Worm (Caenorhabditis elegans) whole organism, L2 larva: Measurements from ENCODE around the gene W02H5.19.

Source experiments
- C34F6.9 ChIP-seq: fragments of 150-350 bp; optimal IDR thresholded peaks from 2 replicates; lab custom pipeline; 2014; ENCODE audit warnings: missing biosample characterization, missing genetic modification characterization
- F13H6.1 ChIP-seq: sonication (generic microtip); optimal IDR thresholded peaks from 2 replicates; lab custom pipeline; 2016; ENCODE audit warnings: missing genetic modification characterization, missing compliant biosample characterization
- Y55F3AM.14 ChIP-seq: fragments of 200-800 bp; sonication (Bioruptor generic); optimal IDR thresholded peaks from 2 replicates; lab custom pipeline; 2018; ENCODE audit warnings: mild to moderate bottlenecking, missing genetic modification characterization, missing compliant biosample characterization
- ZK546.5 ChIP-seq: sonication (generic microtip); optimal IDR thresholded peaks from 2 replicates; lab custom pipeline; 2017; ENCODE audit warnings: missing biosample characterization, missing genetic modification characterization
- aly-2 ChIP-seq: fragments of 150-350 bp; optimal IDR thresholded peaks from 2 replicates; lab custom pipeline; 2014; ENCODE audit warnings: missing biosample characterization, missing genetic modification characterization
- ceh-16 ChIP-seq: fragments of 150-350 bp; optimal IDR thresholded peaks from 2 replicates; lab custom pipeline; 2014; ENCODE audit warnings: missing biosample characterization, missing genetic modification characterization
- ceh-82 ChIP-seq: fragments of 150-350 bp; optimal IDR thresholded peaks from 2 replicates; lab custom pipeline; 2014; ENCODE audit warnings: missing biosample characterization, missing genetic modification characterization
- crh-2 ChIP-seq: sonication (generic microtip); optimal IDR thresholded peaks from 2 replicates; lab custom pipeline; 2017; ENCODE audit warnings: missing biosample characterization, missing genetic modification characterization
- dmd-4 ChIP-seq: sonication (generic microtip); optimal IDR thresholded peaks from 2 replicates; lab custom pipeline; 2017; ENCODE audit warnings: missing biosample characterization, missing genetic modification characterization
- fos-1 ChIP-seq: fragments of 150-350 bp; optimal IDR thresholded peaks from 2 replicates; lab custom pipeline; 2014; ENCODE audit warnings: missing biosample characterization, missing genetic modification characterization
- gmeb-1 ChIP-seq: fragments of 150-350 bp; optimal IDR thresholded peaks from 2 replicates; lab custom pipeline; 2014; ENCODE audit warnings: missing biosample characterization, missing genetic modification characterization
- lin-13 ChIP-seq: fragments of 150-350 bp; optimal IDR thresholded peaks from 2 replicates; lab custom pipeline; 2014; ENCODE audit warnings: missing biosample characterization, missing genetic modification reagents, missing genetic modification characterization
- lin-39 ChIP-seq: fragments of 150-350 bp; optimal IDR thresholded peaks from 2 replicates; lab custom pipeline; 2014; ENCODE audit warnings: missing biosample characterization, missing genetic modification reagents, missing genetic modification characterization
- lsy-2 ChIP-seq, 2 experiments: fragments of 150-350 bp in 1 of 2; sonication (generic microtip) in 1 of 2; optimal IDR thresholded peaks; 2 replicates each; lab custom pipeline; 2014 to 2017; ENCODE audit warnings: missing biosample characterization in 2 of 2, missing genetic modification characterization in 2 of 2
- mbf-1 ChIP-seq: sonication (generic microtip); optimal IDR thresholded peaks from 2 replicates; lab custom pipeline; 2017; ENCODE audit warnings: missing biosample characterization, missing genetic modification characterization
- mdl-1 ChIP-seq, 2 experiments: fragments of 150-350 bp in 1 of 2; sonication (generic microtip) in 1 of 2; optimal IDR thresholded peaks; 2 replicates each; lab custom pipeline; 2017; ENCODE audit warnings: missing biosample characterization in 2 of 2, missing genetic modification characterization in 2 of 2
- nhr-10 ChIP-seq: sonication (generic microtip); optimal IDR thresholded peaks from 2 replicates; lab custom pipeline; 2017; ENCODE audit warnings: missing biosample characterization, missing genetic modification characterization
- nhr-12 ChIP-seq: fragments of 150-350 bp; optimal IDR thresholded peaks from 2 replicates; lab custom pipeline; 2014; ENCODE audit warnings: missing biosample characterization, missing genetic modification characterization
- nhr-129 ChIP-seq: fragments of 150-350 bp; optimal IDR thresholded peaks from 2 replicates; lab custom pipeline; 2014; ENCODE audit warnings: missing biosample characterization, missing genetic modification characterization
- nhr-21 ChIP-seq: fragments of 150-350 bp; optimal IDR thresholded peaks from 2 replicates; lab custom pipeline; 2014; ENCODE audit warnings: missing biosample characterization, missing genetic modification characterization
- nhr-23 ChIP-seq: fragments of 150-350 bp; optimal IDR thresholded peaks from 2 replicates; lab custom pipeline; 2014; ENCODE audit warnings: missing biosample characterization, missing genetic modification reagents, missing genetic modification characterization
- nhr-237 ChIP-seq: fragments of 150-350 bp; optimal IDR thresholded peaks from 2 replicates; lab custom pipeline; 2014; ENCODE audit warnings: missing biosample characterization, missing genetic modification characterization
- nhr-25 ChIP-seq: fragments of 150-350 bp; sonication (generic microtip); optimal IDR thresholded peaks from 3 replicates; lab custom pipeline; 2014; ENCODE audit warnings: missing biosample characterization, missing genetic modification characterization
- nhr-6 ChIP-seq: fragments of 150-350 bp; optimal IDR thresholded peaks from 2 replicates; lab custom pipeline; 2014; ENCODE audit warnings: missing biosample characterization, missing genetic modification characterization
- nhr-77 ChIP-seq: fragments of 150-350 bp; optimal IDR thresholded peaks from 2 replicates; lab custom pipeline; 2014; ENCODE audit warnings: missing biosample characterization, missing genetic modification characterization
- peb-1 ChIP-seq: fragments of 150-350 bp; optimal IDR thresholded peaks from 2 replicates; lab custom pipeline; 2014; ENCODE audit warnings: missing biosample characterization, missing genetic modification characterization
- skn-1 ChIP-seq: sonication (generic microtip); optimal IDR thresholded peaks from 2 replicates; lab custom pipeline; 2017; ENCODE audit warnings: missing biosample characterization, missing genetic modification characterization
- sma-3 ChIP-seq: sonication (generic microtip); optimal IDR thresholded peaks from 2 replicates; lab custom pipeline; 2016; ENCODE audit warnings: missing genetic modification reagents, missing genetic modification characterization, missing compliant biosample characterization
- sma-9 ChIP-seq, 2 experiments: fragments of 150-350 bp in 1 of 2; sonication (generic microtip) in 1 of 2; optimal IDR thresholded peaks; 2 replicates each; lab custom pipeline; 2014 to 2016; ENCODE audit warnings: missing genetic modification characterization in 2 of 2, mild to moderate bottlenecking in 1 of 2, missing biosample characterization in 1 of 2, missing compliant biosample characterization in 1 of 2, missing genetic modification reagents in 1 of 2, moderate library complexity in 1 of 2
- snpc-4 ChIP-seq: fragments of 150-350 bp; optimal IDR thresholded peaks from 2 replicates; lab custom pipeline; 2014; ENCODE audit warnings: missing biosample characterization, missing genetic modification characterization
- unc-55 ChIP-seq: fragments of 150-350 bp; sonication (generic microtip); optimal IDR thresholded peaks from 3 replicates; lab custom pipeline; 2014; ENCODE audit warnings: missing biosample characterization, missing genetic modification reagents, missing genetic modification characterization
- unc-62 ChIP-seq: fragments of 150-350 bp; optimal IDR thresholded peaks from 2 replicates; lab custom pipeline; 2014; ENCODE audit warnings: missing biosample characterization, missing genetic modification reagents, missing genetic modification characterization

The W02H5.19 gene

DNA sequence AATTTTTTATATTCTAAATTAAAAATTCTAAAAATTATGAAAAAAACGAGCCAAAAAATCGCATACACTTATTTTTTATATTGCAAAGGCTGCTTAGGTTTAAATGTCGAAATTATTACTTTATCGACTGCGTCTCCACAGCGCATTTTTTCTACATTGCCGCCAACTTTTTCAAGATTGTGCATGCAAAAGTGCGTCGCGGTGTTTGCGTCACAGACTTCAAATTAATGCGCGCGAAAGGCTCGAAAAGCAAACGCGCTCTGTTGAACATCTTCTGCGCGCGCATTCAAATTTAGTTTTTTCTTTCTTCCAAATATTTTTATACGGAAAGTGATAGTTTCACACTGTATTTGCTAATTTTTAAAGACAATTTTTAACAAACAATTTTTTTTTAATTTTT lies 38.1 kb upstream of the W02H5.19 start (continued):
- TF ChIP-seq nhr-237 (peak; percentile 29), lin-13 (GFP tag; lab: Kevin White, UChicago) (peak; percentile 88), lsy-2 (tag; optimal IDR thresholded peaks at IDR 0.05; lab: Kevin White, UChicago) (peak; percentile 69 to 90), snpc-4 (tag; lab: Kevin White, UChicago) (peak; percentile 46), ZK546.5 (tag; lab: Kevin White, UChicago) (peak; percentile 55), gmeb-1 (tag; lab: Kevin White, UChicago) (peak; percentile 99), ceh-16 (tag; lab: Kevin White, UChicago) (no peak), nhr-12 (tag; lab: Kevin White, UChicago) (no peak), Y55F3AM.14 (no peak), ceh-82 (tag; lab: Kevin White, UChicago) (peak; percentile 30), mdl-1 (tag; optimal IDR thresholded peaks at IDR 0.05; lab: Kevin White, UChicago) (no peak), nhr-23 (tag; lab: Kevin White, UChicago) (no peak)

DNA sequence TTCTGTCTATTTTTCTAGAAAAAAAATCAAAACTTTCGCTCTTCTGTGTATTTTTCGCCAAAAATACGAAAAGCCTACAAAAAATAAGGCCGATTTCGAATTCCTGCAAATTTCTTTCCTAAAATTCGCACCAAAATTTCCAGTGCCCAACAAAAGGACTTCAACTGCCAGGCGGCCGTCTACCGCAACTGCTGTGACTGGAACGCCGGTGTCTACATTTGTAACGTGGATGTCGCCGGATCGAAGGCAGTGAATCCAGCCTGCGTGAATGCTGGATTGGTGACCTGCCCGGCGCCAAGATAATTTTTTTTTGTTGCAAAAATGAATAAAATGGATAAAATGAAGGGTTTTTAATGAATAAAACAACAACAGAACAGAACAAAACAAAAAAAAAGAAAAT lies 36.9 kb upstream of the W02H5.19 start:
- TF ChIP-seq sma-9 (GFP tag; optimal IDR thresholded peaks at IDR 0.05; lab: Kevin White, UChicago) = no peak
- TF ChIP-seq sma-9 (tag; optimal IDR thresholded peaks at IDR 0.05; lab: Kevin White, UChicago) = no peak
- TF ChIP-seq nhr-129 = no peak
- TF ChIP-seq snpc-4 (tag; lab: Kevin White, UChicago) = no peak
- no peak for TF ChIP-seq ZK546.5 (tag; lab: Kevin White, UChicago)
- TF ChIP-seq nhr-6 (tag; lab: Kevin White, UChicago) = no peak

DNA sequence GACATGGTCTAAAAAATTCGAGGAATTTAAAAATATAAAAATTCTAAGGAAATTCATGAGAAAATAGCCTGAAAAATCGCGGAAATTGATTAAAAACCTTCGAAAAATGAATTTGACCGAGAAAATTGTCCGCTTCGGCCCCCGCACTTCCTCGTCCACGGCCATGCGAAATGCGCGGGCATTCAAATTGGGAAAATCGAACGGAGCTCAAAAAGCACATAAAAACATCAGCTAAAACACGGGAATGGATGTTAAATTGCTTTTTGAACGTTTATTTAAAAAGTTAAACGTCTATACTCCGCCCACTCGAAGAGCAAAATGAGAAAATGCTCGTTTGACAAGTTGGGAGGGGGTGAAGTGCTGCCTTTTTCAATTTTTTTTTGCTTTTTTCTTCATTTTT lies 35.6 kb upstream of the W02H5.19 start, which contains the start of gene F53E10.6:
F53E10.6 (minus strand) TSS at position 8 of the 400 bp plus-strand sequence.
- TF ChIP-seq C34F6.9 (peak; percentile 38), nhr-6 (tag; lab: Kevin White, UChicago) (no peak), peb-1 (tag; lab: Kevin White, UChicago) (no peak), nhr-21 (tag; lab: Kevin White, UChicago) (no peak), gmeb-1 (tag; lab: Kevin White, UChicago) (peak; percentile 89), mdl-1 (tag; optimal IDR thresholded peaks at IDR 0.05; lab: Kevin White, UChicago) (no peak), nhr-10 (tag; lab: Kevin White, UChicago) (no peak), unc-55 (GFP tag; lab: Kevin White, UChicago) (peak; percentile 46), aly-2 (tag; lab: Kevin White, UChicago) (no peak), lsy-2 (tag; optimal IDR thresholded peaks at IDR 0.05; lab: Kevin White, UChicago) (peak in 1 of 2 experiments; percentile 40)
- TF ChIP-seq, all 48 proteins: peak for 4

DNA sequence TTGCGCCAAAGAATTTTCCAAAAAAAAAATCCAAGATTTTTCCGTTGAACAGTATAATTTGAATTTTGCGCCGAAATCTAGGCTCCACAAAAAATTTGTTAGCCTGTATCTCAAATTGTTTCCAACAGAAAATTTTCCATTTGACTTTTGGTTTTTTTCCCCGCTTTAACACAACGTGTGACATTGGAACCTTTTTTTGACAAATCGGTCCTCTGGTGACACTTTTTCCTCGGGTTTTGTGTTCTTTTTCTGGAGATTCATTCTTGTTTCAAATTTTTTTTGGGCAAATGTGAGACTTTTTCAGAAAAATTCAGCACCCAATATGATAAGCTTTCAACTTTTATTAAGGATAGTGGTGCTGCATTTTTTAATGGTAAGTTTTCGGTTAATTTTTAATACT lies 30.3 kb upstream of the W02H5.19 start, which contains the start of gene acr-17:
acr-17 (plus strand) TSS at position 301 of the 400 bp plus-strand sequence.
- TF ChIP-seq ceh-82 (tag; lab: Kevin White, UChicago) = no peak
- no peak for TF ChIP-seq nhr-77
- no peak for TF ChIP-seq dmd-4 (tag; lab: Kevin White, UChicago)

DNA sequence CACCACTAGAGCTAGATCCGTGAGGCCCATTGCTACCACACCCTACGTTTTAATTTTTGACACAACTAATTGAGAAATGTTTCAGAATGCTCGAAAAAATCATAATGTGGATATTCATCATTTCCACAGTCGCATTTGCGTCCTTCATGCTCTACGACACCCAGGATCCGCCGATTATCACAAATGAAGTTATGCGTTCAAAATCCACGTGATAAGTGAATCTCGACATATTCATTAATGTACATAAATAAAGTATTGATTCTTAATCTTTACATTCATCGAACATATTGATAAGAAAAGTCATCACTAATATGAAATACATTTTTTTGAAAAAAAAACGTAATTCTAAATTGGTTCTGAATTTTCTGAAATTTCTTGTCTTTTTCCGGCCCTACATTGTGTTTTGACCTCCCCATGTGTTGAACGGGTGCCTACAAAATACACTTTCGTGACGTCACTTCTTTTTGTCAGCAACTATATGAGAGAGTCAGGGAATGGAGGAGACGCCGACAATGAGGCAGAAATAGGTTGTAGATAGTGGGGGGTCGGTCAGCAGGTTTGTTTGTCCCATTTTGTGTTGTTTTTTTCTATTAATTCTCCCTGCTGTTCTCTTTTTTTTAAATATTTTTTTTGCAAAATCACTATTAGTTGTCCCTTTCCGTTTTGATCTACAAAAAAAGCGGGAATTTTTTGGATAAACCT lies 23.6 kb upstream of the W02H5.19 start, which contains the start of gene F53E10.1:
F53E10.1 (plus strand) TSS at position 325 of the 702 bp plus-strand sequence.
- TF ChIP-seq F13H6.1 (tag; lab: Kevin White, UChicago) (peak; percentile 64), nhr-25 (tag; lab: Kevin White, UChicago) (peak; percentile 70), mbf-1 (no peak), peb-1 (tag; lab: Kevin White, UChicago) (no peak), nhr-129 (peak; percentile 49), unc-62 (GFP tag; lab: Kevin White, UChicago) (no peak), lsy-2 (tag; optimal IDR thresholded peaks at IDR 0.05; lab: Kevin White, UChicago) (peak in 1 of 2 experiments; percentile 49), skn-1 (tag; lab: Kevin White, UChicago) (peak; percentile 43), fos-1 (tag; lab: Kevin White, UChicago) (peak; percentile 49), nhr-6 (tag; lab: Kevin White, UChicago) (peak; percentile 13), sma-3 (peak; percentile 60), crh-2 (tag; lab: Kevin White, UChicago) (peak; percentile 57), gmeb-1 (tag; lab: Kevin White, UChicago) (peak; percentile 69), dmd-4 (tag; lab: Kevin White, UChicago) (no peak), lin-39 (tag; lab: Kevin White, UChicago) (no peak)
